Fruit fly (Drosophila melanogaster) whole organism, embryonic: ENCODE results near the gene Mkk4.

Experiments
- Adf1 ChIP-seq: fragments of 200-800 bp; sonication (Bioruptor generic); IDR thresholded peaks from 2 replicates; pipeline ENCODE4 v1.3.6; 2022; ENCODE audit warnings: missing biosample characterization, missing genetic modification characterization
- B-H2 ChIP-seq: fragments of 200-800 bp; sonication (Bioruptor generic); optimal IDR thresholded peaks from 2 replicates; lab custom pipeline; 2018; ENCODE audit warnings: missing biosample characterization, mild to moderate bottlenecking, missing genetic modification characterization
- CG10979 ChIP-seq: fragments of 200-800 bp; sonication (Bioruptor generic); optimal IDR thresholded peaks from 2 replicates; lab custom pipeline; 2018; ENCODE audit warnings: missing biosample characterization, mild to moderate bottlenecking, missing genetic modification characterization, moderate library complexity
- CG11247 ChIP-seq: fragments of 200-800 bp; sonication (Bioruptor generic); IDR thresholded peaks from 2 replicates; pipeline ENCODE4 v1.3.6; 2022; ENCODE audit warnings: missing biosample characterization, missing genetic modification characterization
- CG13894 ChIP-seq: fragments of 200-800 bp; sonication (Bioruptor generic); optimal IDR thresholded peaks from 3 replicates; lab custom pipeline; 2018; ENCODE audit warnings: missing biosample characterization, mild to moderate bottlenecking, missing genetic modification characterization, moderate library complexity
- CG15011 ChIP-seq: fragments of 200-800 bp; sonication (Bioruptor generic); optimal IDR thresholded peaks from 3 replicates; lab custom pipeline; 2018; ENCODE audit warnings: missing biosample characterization, mild to moderate bottlenecking, missing genetic modification characterization
- CG15514 ChIP-seq: fragments of 200-800 bp; sonication (Bioruptor generic); optimal IDR thresholded peaks from 3 replicates; lab custom pipeline; 2017; ENCODE audit warnings: missing biosample characterization, missing genetic modification characterization, mild to moderate bottlenecking, moderate library complexity, missing genetic modification reagents
- CG16863 ChIP-seq: fragments of 200-800 bp; sonication (Bioruptor generic); optimal IDR thresholded peaks from 3 replicates; lab custom pipeline; 2016; ENCODE audit warnings: missing biosample characterization, missing genetic modification characterization
- CG2116 ChIP-seq: fragments of 200-800 bp; sonication (Bioruptor generic); optimal IDR thresholded peaks from 3 replicates; lab custom pipeline; 2018; ENCODE audit warnings: missing biosample characterization, mild to moderate bottlenecking, missing genetic modification characterization
- CG2678 ChIP-seq: fragments of 200-800 bp; sonication (Bioruptor generic); optimal IDR thresholded peaks from 3 replicates; lab custom pipeline; 2019; ENCODE audit warnings: missing biosample characterization, mild to moderate bottlenecking, missing genetic modification characterization, moderate library complexity
- CG30403 ChIP-seq: fragments of 200-800 bp; sonication (Bioruptor generic); optimal IDR thresholded peaks from 3 replicates; lab custom pipeline; 2016; ENCODE audit warnings: missing biosample characterization, missing genetic modification characterization
- CG32532 ChIP-seq: fragments of 200-800 bp; sonication (Bioruptor generic); IDR thresholded peaks from 2 replicates; pipeline ENCODE4 v1.3.6; 2022; ENCODE audit warnings: missing biosample characterization, missing genetic modification characterization
- CG5180 ChIP-seq: fragments of 200-800 bp; sonication (Bioruptor generic); optimal IDR thresholded peaks from 3 replicates; lab custom pipeline; 2017; ENCODE audit warnings: missing biosample characterization, missing genetic modification characterization, mild to moderate bottlenecking, moderate library complexity, missing genetic modification reagents
- CG6813 ChIP-seq: fragments of 200-800 bp; sonication (Bioruptor generic); optimal IDR thresholded peaks from 2 replicates; lab custom pipeline; 2017; ENCODE audit warnings: missing biosample characterization, missing genetic modification characterization, mild to moderate bottlenecking, moderate library complexity, missing genetic modification reagents
- Chrac-16 ChIP-seq: fragments of 200-800 bp; sonication (Bioruptor generic); optimal IDR thresholded peaks from 3 replicates; lab custom pipeline; 2016; ENCODE audit warnings: missing biosample characterization, missing genetic modification characterization
- Dref ChIP-seq: fragments of 200-800 bp; sonication (Bioruptor generic); IDR thresholded peaks from 2 replicates; pipeline ENCODE4 v1.3.6; 2022; ENCODE audit warnings: missing biosample characterization, missing genetic modification characterization
- Fer2 ChIP-seq: fragments of 200-800 bp; sonication (Bioruptor generic); optimal IDR thresholded peaks from 2 replicates; lab custom pipeline; 2018; ENCODE audit warnings: missing biosample characterization, mild to moderate bottlenecking, missing genetic modification characterization, moderate library complexity
- HHEX ChIP-seq: fragments of 200-800 bp; sonication (Bioruptor generic); optimal IDR thresholded peaks from 3 replicates; lab custom pipeline; 2017; ENCODE audit warnings: missing biosample characterization, mild to moderate bottlenecking, missing genetic modification characterization, missing genetic modification reagents
- HLHmδ ChIP-seq: fragments of 200-800 bp; sonication (Bioruptor generic); optimal IDR thresholded peaks from 2 replicates; lab custom pipeline; 2018; ENCODE audit warnings: missing biosample characterization, mild to moderate bottlenecking, missing genetic modification characterization, moderate library complexity
- Hand ChIP-seq: fragments of 200-800 bp; sonication (Bioruptor generic); optimal IDR thresholded peaks from 2 replicates; lab custom pipeline; 2017; ENCODE audit warnings: mild to moderate bottlenecking, missing biosample characterization, missing genetic modification reagents, missing genetic modification characterization
- Hey ChIP-seq: fragments of 200-800 bp; sonication (Bioruptor generic); optimal IDR thresholded peaks from 3 replicates; lab custom pipeline; 2018; ENCODE audit warnings: missing biosample characterization, mild to moderate bottlenecking, missing genetic modification characterization
- HmgD ChIP-seq: fragments of 200-800 bp; sonication (Bioruptor generic); optimal IDR thresholded peaks from 3 replicates; lab custom pipeline; 2016; ENCODE audit warnings: missing biosample characterization, missing genetic modification characterization
- Hmx ChIP-seq: fragments of 200-800 bp; sonication (Bioruptor generic); optimal IDR thresholded peaks from 2 replicates; lab custom pipeline; 2016; ENCODE audit warnings: missing biosample characterization, missing genetic modification characterization
- Nf-YA ChIP-seq: fragments of 200-800 bp; sonication (Bioruptor generic); IDR thresholded peaks from 2 replicates; pipeline ENCODE4 v1.3.6; 2022; ENCODE audit warnings: missing biosample characterization, missing genetic modification characterization
- NfI ChIP-seq: fragments of 200-800 bp; sonication (Bioruptor generic); optimal IDR thresholded peaks from 3 replicates; lab custom pipeline; 2018; ENCODE audit warnings: missing biosample characterization, mild to moderate bottlenecking, missing genetic modification characterization, moderate library complexity
- Ptx1 ChIP-seq: fragments of 200-800 bp; sonication (Bioruptor generic); IDR thresholded peaks from 2 replicates; pipeline ENCODE4 v1.3.6; 2022; ENCODE audit warnings: missing biosample characterization, missing genetic modification characterization
- Rfx ChIP-seq: fragments of 200-800 bp; sonication (Bioruptor generic); IDR thresholded peaks from 2 replicates; pipeline ENCODE4 v1.3.6; 2022; ENCODE audit warnings: missing biosample characterization, missing genetic modification characterization
- Rx ChIP-seq: fragments of 200-800 bp; sonication (Bioruptor generic); IDR thresholded peaks from 2 replicates; pipeline ENCODE4 v1.3.6; 2022; ENCODE audit warnings: missing biosample characterization, missing genetic modification characterization
- Six4 ChIP-seq: fragments of 200-800 bp; sonication (Bioruptor generic); optimal IDR thresholded peaks from 2 replicates; lab custom pipeline; 2016; ENCODE audit warnings: missing biosample characterization, missing genetic modification characterization
- Sry-β ChIP-seq: fragments of 200-800 bp; sonication (Bioruptor generic); optimal IDR thresholded peaks from 2 replicates; lab custom pipeline; 2018; ENCODE audit warnings: missing biosample characterization, mild to moderate bottlenecking, missing genetic modification characterization, moderate library complexity
- abd-A ChIP-seq: fragments of 200-800 bp; sonication (Bioruptor generic); optimal IDR thresholded peaks from 3 replicates; lab custom pipeline; 2019; ENCODE audit warnings: missing biosample characterization, mild to moderate bottlenecking, missing genetic modification characterization, moderate library complexity
- amos ChIP-seq: fragments of 200-800 bp; sonication (Bioruptor generic); IDR thresholded peaks from 2 replicates; pipeline ENCODE4 v1.3.6; 2022; ENCODE audit warnings: missing biosample characterization, missing genetic modification characterization; ENCODE audit not compliant: partially characterized antibody
- ci ChIP-seq: fragments of 200-800 bp; sonication (Bioruptor generic); IDR thresholded peaks from 3 replicates; pipeline ENCODE4 v1.3.6; 2022; ENCODE audit warnings: missing biosample characterization, missing genetic modification characterization
- crp ChIP-seq, 2 experiments: fragments of 200-800 bp; sonication (Bioruptor generic); optimal IDR thresholded peaks; 2 replicates in 1 of 2; 3 replicates in 1 of 2; lab custom pipeline; 2017; ENCODE audit warnings: missing biosample characterization in 2 of 2, missing genetic modification characterization in 2 of 2, mild to moderate bottlenecking in 1 of 2, moderate library complexity in 1 of 2
- dimm ChIP-seq: fragments of 200-800 bp; sonication (Bioruptor generic); IDR thresholded peaks from 2 replicates; pipeline ENCODE4 v1.3.6; 2022; ENCODE audit warnings: missing biosample characterization, missing genetic modification characterization
- ewg ChIP-seq: fragments of 200-800 bp; sonication (Bioruptor generic); optimal IDR thresholded peaks from 3 replicates; lab custom pipeline; 2017; ENCODE audit warnings: mild to moderate bottlenecking, missing biosample characterization, missing genetic modification reagents, missing genetic modification characterization
- gfzf ChIP-seq: fragments of 200-800 bp; sonication (Bioruptor generic); optimal IDR thresholded peaks from 2 replicates; lab custom pipeline; 2016; ENCODE audit warnings: missing biosample characterization, mild to moderate bottlenecking, missing genetic modification characterization, moderate library complexity
- hb ChIP-seq: fragments of 200-800 bp; sonication (Bioruptor generic); IDR thresholded peaks from 3 replicates; pipeline ENCODE4 v1.3.6; 2022; ENCODE audit warnings: missing biosample characterization, missing genetic modification characterization; ENCODE audit not compliant: partially characterized antibody
- her ChIP-seq: fragments of 200-800 bp; sonication (Bioruptor generic); optimal IDR thresholded peaks from 2 replicates; lab custom pipeline; 2016; ENCODE audit warnings: missing biosample characterization, missing genetic modification characterization
- hkb ChIP-seq, 2 experiments: fragments of 200-800 bp in 1 of 2; fragments of >200 bp in 1 of 2; sonication (Bioruptor generic) in 1 of 2; IDR thresholded peaks in 1 of 2; optimal IDR thresholded peaks in 1 of 2; 2 replicates each; pipeline versions ENCODE4 v1.3.6 to Lab custom; 2017 to 2022; ENCODE audit warnings: missing biosample characterization in 1 of 2, missing genetic modification characterization in 1 of 2
- hth ChIP-seq: fragments of >200 bp; optimal IDR thresholded peaks from 2 replicates; lab custom pipeline; 2017; ENCODE audit warnings: inconsistent platforms
- knrl ChIP-seq: fragments of 200-800 bp; sonication (Bioruptor generic); IDR thresholded peaks from 3 replicates; pipeline ENCODE4 v1.3.6; 2022; ENCODE audit warnings: missing biosample characterization, missing genetic modification characterization; ENCODE audit not compliant: partially characterized antibody
- mld ChIP-seq: fragments of 200-800 bp; sonication (Bioruptor generic); IDR thresholded peaks from 3 replicates; pipeline ENCODE4 v1.3.6; 2022; ENCODE audit warnings: missing biosample characterization, missing genetic modification characterization; ENCODE audit not compliant: partially characterized antibody
- nerfin-1 ChIP-seq: fragments of 200-800 bp; sonication (Bioruptor generic); optimal IDR thresholded peaks from 3 replicates; lab custom pipeline; 2019; ENCODE audit warnings: missing biosample characterization, mild to moderate bottlenecking, missing genetic modification characterization, moderate library complexity
- pzg ChIP-seq: fragments of 200-800 bp; sonication (Bioruptor generic); optimal IDR thresholded peaks from 3 replicates; lab custom pipeline; 2018; ENCODE audit warnings: missing biosample characterization, mild to moderate bottlenecking, missing genetic modification characterization, moderate library complexity
- tgo ChIP-seq: fragments of 200-800 bp; sonication (Bioruptor generic); IDR thresholded peaks from 3 replicates; pipeline ENCODE4 v1.3.6; 2022; ENCODE audit warnings: missing biosample characterization, missing genetic modification characterization
- zen2 ChIP-seq: fragments of 200-800 bp; sonication (Bioruptor generic); IDR thresholded peaks from 3 replicates; pipeline ENCODE4 v1.3.6; 2022; ENCODE audit warnings: missing biosample characterization, missing genetic modification characterization; ENCODE audit not compliant: partially characterized antibody

Gene Mkk4

dm6 chr3R:8669029-8669707 is 18.6 kb upstream of the Mkk4 start (continued):
- peak; percentile 97 for TF ChIP-seq Rfx (GFP tag; lab: Robert Waterston, UW)
- TF ChIP-seq B-H2 (GFP tag; lab: Kevin White, UChicago) = peak; percentile 97
- TF ChIP-seq CG16863 (GFP tag; lab: Kevin White, UChicago) = peak; percentile 98
- peak; percentile 95 for TF ChIP-seq her
- peak; percentile 99 for TF ChIP-seq ci
- peak; percentile 98 for TF ChIP-seq CG10979 (tag; lab: Kevin White, UChicago)
- peak; percentile 98 for TF ChIP-seq CG13894
- TF ChIP-seq CG2116 (GFP tag; lab: Kevin White, UChicago) = peak; percentile 91
- TF ChIP-seq mld (GFP tag; lab: Robert Waterston, UW) = peak; percentile 87
- peak; percentile 90 for TF ChIP-seq Hey (tag; lab: Kevin White, UChicago)
- TF ChIP-seq amos (GFP tag; lab: Robert Waterston, UW) = peak; percentile 82
- peak; percentile 92 for TF ChIP-seq Fer2 (tag; lab: Kevin White, UChicago)
- TF ChIP-seq CG30403 (GFP tag; lab: Kevin White, UChicago) = peak; percentile 98
- TF ChIP-seq crp (GFP tag; optimal IDR thresholded peaks at IDR 0.05; lab: Kevin White, UChicago) = peak; percentile 32 to 77
- peak; percentile 31 for TF ChIP-seq hkb (optimal IDR thresholded peaks at IDR 0.05; lab: Kevin White, UChicago)
- peak; percentile 99 for TF ChIP-seq hkb (GFP tag; IDR thresholded peaks at IDR 0.05; lab: Robert Waterston, UW)
- peak; percentile 82 for TF ChIP-seq dimm (GFP tag; lab: Robert Waterston, UW)
- peak; percentile 96 for TF ChIP-seq nerfin-1 (tag; lab: Kevin White, UChicago)
- TF ChIP-seq hth (lab: Kevin White, UChicago) = no peak
- peak; percentile 96 for TF ChIP-seq Rx (GFP tag; lab: Robert Waterston, UW)
- TF ChIP-seq Hand (GFP tag; lab: Kevin White, UChicago) = peak; percentile 98
- TF ChIP-seq Six4 = peak; percentile 96
- peak; percentile 97 for TF ChIP-seq NfI (GFP tag; lab: Kevin White, UChicago)
- peak; percentile 98 for TF ChIP-seq CG2678 (tag; lab: Kevin White, UChicago)
- TF ChIP-seq abd-A (tag; lab: Kevin White, UChicago) = peak; percentile 86
- TF ChIP-seq HHEX (GFP tag; lab: Kevin White, UChicago) = peak; percentile 99
- TF ChIP-seq Chrac-16 (GFP tag; lab: Kevin White, UChicago) = peak; percentile 97
- peak; percentile 53; the same call in 2 of the 3 replicates for TF ChIP-seq zen2
- peak; percentile 32 for TF ChIP-seq gfzf (GFP tag; lab: Kevin White, UChicago)
- TF ChIP-seq ewg (GFP tag; lab: Kevin White, UChicago) = peak; percentile 94
- peak; percentile 61 for TF ChIP-seq hb (GFP tag; lab: Robert Waterston, UW)
- TF ChIP-seq CG15514 (GFP tag; lab: Kevin White, UChicago) = peak; percentile 95
- TF ChIP-seq HLHmδ (GFP tag; lab: Kevin White, UChicago) = peak; percentile 60
- TF ChIP-seq pzg (GFP tag; lab: Kevin White, UChicago) = peak; percentile 66
- TF ChIP-seq Ptx1 = peak; percentile 96
- TF ChIP-seq Sry-β (GFP tag; lab: Kevin White, UChicago) = peak; percentile 74
- peak; percentile 90 for TF ChIP-seq CG5180
- no peak; the same call in 1 of the 3 replicates for TF ChIP-seq knrl (GFP tag; lab: Robert Waterston, UW)
- TF ChIP-seq tgo (GFP tag; lab: Robert Waterston, UW) = peak; percentile 96
- TF ChIP-seq CG15011 = peak; percentile 98
- peak; percentile 82 for TF ChIP-seq Adf1 (GFP tag; lab: Robert Waterston, UW)
- TF ChIP-seq Hmx (GFP tag; lab: Kevin White, UChicago) = peak; percentile 93
- peak; percentile 99 for TF ChIP-seq CG6813 (GFP tag; lab: Kevin White, UChicago)
- peak; percentile 96 for TF ChIP-seq Nf-YA
- peak; percentile 97 for TF ChIP-seq CG32532 (GFP tag; lab: Robert Waterston, UW)
- TF ChIP-seq CG11247 (GFP tag; lab: Robert Waterston, UW) = peak; percentile 93
- TF ChIP-seq Dref (GFP tag; lab: Robert Waterston, UW) = peak; percentile 72
- peak; percentile 95 for TF ChIP-seq HmgD (GFP tag; lab: Kevin White, UChicago)
